Fruit fly (Drosophila melanogaster): ENCODE data around the gene CG31262.

dm6 chr3R:17251271-17251670 is 28.4 kb upstream of the CG31262 start:
- no peak for TF ChIP-seq pan (optimal IDR thresholded peaks at IDR 0.05)
- TF ChIP-seq EcR (GFP tag; optimal IDR thresholded peaks at IDR 0.05): no peak
- no peak for TF ChIP-seq usp (GFP tag; optimal IDR thresholded peaks at IDR 0.05)
- no peak for TF ChIP-seq Dll (optimal IDR thresholded peaks at IDR 0.05)
- no peak for TF ChIP-seq psq (optimal IDR thresholded peaks at IDR 0.05)
- no peak for TF ChIP-seq CG8478 (optimal IDR thresholded peaks at IDR 0.05)

Measured in whole organism.